Fruit fly (Drosophila melanogaster): ENCODE data around the gene 14-3-3epsilon.

- no peak for TF ChIP-seq psq (optimal IDR thresholded peaks at IDR 0.05)
- TF ChIP-seq Dll (optimal IDR thresholded peaks at IDR 0.05), result no peak
- TF ChIP-seq EcR (GFP tag; optimal IDR thresholded peaks at IDR 0.05), result no peak
- no peak for TF ChIP-seq CG8478 (optimal IDR thresholded peaks at IDR 0.05)
- no peak for TF ChIP-seq usp (GFP tag; optimal IDR thresholded peaks at IDR 0.05)
Measured at dm6 chr3R:18227385-18227784, 14.9 kb upstream of the 14-3-3epsilon start.
